Worm (Caenorhabditis elegans) whole organism, L3 larva: ENCODE results near the gene nspd-2.

ENCODE experiments used
- R02D3.7 ChIP-seq: fragments of 150-350 bp; optimal IDR thresholded peaks from 2 replicates; lab custom pipeline; 2014; ENCODE audit warnings: missing biosample characterization, missing genetic modification characterization
- ZK546.5 ChIP-seq: sonication (generic microtip); optimal IDR thresholded peaks from 2 replicates; lab custom pipeline; 2017; ENCODE audit warnings: missing biosample characterization, missing genetic modification characterization
- aly-2 ChIP-seq: fragments of 150-350 bp; optimal IDR thresholded peaks from 2 replicates; lab custom pipeline; 2014; ENCODE audit warnings: missing biosample characterization, missing genetic modification characterization
- ceh-16 ChIP-seq: sonication (generic microtip); optimal IDR thresholded peaks from 2 replicates; lab custom pipeline; 2017; ENCODE audit warnings: missing biosample characterization, missing genetic modification characterization
- ceh-28 ChIP-seq: fragments of 150-350 bp; optimal IDR thresholded peaks from 2 replicates; lab custom pipeline; 2014; ENCODE audit warnings: missing biosample characterization, missing genetic modification reagents, missing genetic modification characterization
- ceh-82 ChIP-seq: fragments of 150-350 bp; optimal IDR thresholded peaks from 2 replicates; lab custom pipeline; 2014; ENCODE audit warnings: missing biosample characterization, missing genetic modification characterization
- egl-5 ChIP-seq: fragments of 150-350 bp; optimal IDR thresholded peaks from 2 replicates; lab custom pipeline; 2017; ENCODE audit warnings: missing biosample characterization, missing genetic modification reagents, missing genetic modification characterization, inconsistent platforms
- elt-1 ChIP-seq: fragments of 150-350 bp; optimal IDR thresholded peaks from 2 replicates; lab custom pipeline; 2014; ENCODE audit warnings: missing biosample characterization, missing genetic modification characterization
- elt-2 ChIP-seq: sonication (generic microtip); optimal IDR thresholded peaks from 2 replicates; lab custom pipeline; 2016; ENCODE audit warnings: missing genetic modification reagents, mild to moderate bottlenecking, missing genetic modification characterization, missing compliant biosample characterization
- elt-3 ChIP-seq, 3 experiments: fragments of 150-350 bp in 1 of 3; sonication (generic microtip) in 2 of 3; optimal IDR thresholded peaks; 2 replicates in 2 of 3; 4 replicates in 1 of 3; lab custom pipeline; 2014 to 2017; ENCODE audit warnings: missing biosample characterization in 3 of 3, missing genetic modification characterization in 3 of 3
- fkh-2 ChIP-seq: fragments of 150-350 bp; optimal IDR thresholded peaks from 2 replicates; lab custom pipeline; 2014; ENCODE audit warnings: missing biosample characterization, missing genetic modification reagents, missing genetic modification characterization
- fos-1 ChIP-seq: fragments of 150-350 bp; optimal IDR thresholded peaks from 2 replicates; lab custom pipeline; 2014; ENCODE audit warnings: missing biosample characterization, missing genetic modification characterization
- hmg-11 ChIP-seq: sonication (generic microtip); optimal IDR thresholded peaks from 2 replicates; lab custom pipeline; 2016; ENCODE audit warnings: missing genetic modification characterization, missing compliant biosample characterization
- jun-1 ChIP-seq: fragments of 150-350 bp; optimal IDR thresholded peaks from 2 replicates; lab custom pipeline; 2014; ENCODE audit warnings: missing biosample characterization, missing genetic modification reagents, missing genetic modification characterization
- lin-15B ChIP-seq: fragments of 150-350 bp; optimal IDR thresholded peaks from 2 replicates; lab custom pipeline; 2014; ENCODE audit warnings: missing biosample characterization, missing genetic modification characterization
- lsy-12 ChIP-seq: sonication (generic microtip); optimal IDR thresholded peaks from 2 replicates; lab custom pipeline; 2016; ENCODE audit warnings: mild to moderate bottlenecking, missing genetic modification characterization, missing compliant biosample characterization
- mdl-1 ChIP-seq: fragments of 150-350 bp; optimal IDR thresholded peaks from 2 replicates; lab custom pipeline; 2014; ENCODE audit warnings: missing biosample characterization, missing genetic modification characterization
- mml-1 ChIP-seq: fragments of 150-350 bp; sonication (generic microtip); optimal IDR thresholded peaks from 3 replicates; lab custom pipeline; 2014; ENCODE audit warnings: missing biosample characterization, missing genetic modification characterization
- nfya-1 ChIP-seq: sonication (generic microtip); optimal IDR thresholded peaks from 2 replicates; lab custom pipeline; 2017; ENCODE audit warnings: missing genetic modification characterization, mild to moderate bottlenecking, missing compliant biosample characterization, antibody characterized with exemption, moderate library complexity; ENCODE audit not compliant: insufficient read depth
- nhr-11 ChIP-seq: fragments of 150-350 bp; optimal IDR thresholded peaks from 2 replicates; lab custom pipeline; 2014; ENCODE audit warnings: missing biosample characterization, missing genetic modification characterization
- nhr-12 ChIP-seq: fragments of 150-350 bp; optimal IDR thresholded peaks from 2 replicates; lab custom pipeline; 2014; ENCODE audit warnings: missing biosample characterization, missing genetic modification characterization
- nhr-23 ChIP-seq: fragments of 150-350 bp; optimal IDR thresholded peaks from 2 replicates; lab custom pipeline; 2014; ENCODE audit warnings: missing biosample characterization, missing genetic modification reagents, missing genetic modification characterization
- nhr-237 ChIP-seq: fragments of 150-350 bp; optimal IDR thresholded peaks from 2 replicates; lab custom pipeline; 2014; ENCODE audit warnings: missing biosample characterization, missing genetic modification characterization
- nhr-25 ChIP-seq: sonication (generic microtip); optimal IDR thresholded peaks from 2 replicates; lab custom pipeline; 2017; ENCODE audit warnings: missing biosample characterization, missing genetic modification characterization
- nhr-28 ChIP-seq: fragments of 150-350 bp; optimal IDR thresholded peaks from 2 replicates; lab custom pipeline; 2014; ENCODE audit warnings: missing biosample characterization, missing genetic modification characterization
- nhr-43 ChIP-seq: sonication (generic microtip); optimal IDR thresholded peaks from 2 replicates; lab custom pipeline; 2016; ENCODE audit warnings: mild to moderate bottlenecking, missing genetic modification characterization, missing compliant biosample characterization; ENCODE audit not compliant: poor library complexity, severe bottlenecking
- nhr-67 ChIP-seq: fragments of 150-350 bp; optimal IDR thresholded peaks from 2 replicates; lab custom pipeline; 2014; ENCODE audit warnings: missing biosample characterization, missing genetic modification characterization
- nhr-76 ChIP-seq: fragments of 150-350 bp; sonication (generic microtip); optimal IDR thresholded peaks from 5 replicates; lab custom pipeline; 2014; ENCODE audit warnings: missing biosample characterization, missing genetic modification characterization
- pha-4 ChIP-seq: fragments of 150-350 bp; optimal IDR thresholded peaks from 2 replicates; lab custom pipeline; 2014; ENCODE audit warnings: missing biosample characterization, missing genetic modification reagents, missing genetic modification characterization
- pqm-1 ChIP-seq: fragments of 150-350 bp; optimal IDR thresholded peaks from 2 replicates; lab custom pipeline; 2017; ENCODE audit warnings: missing biosample characterization, missing genetic modification characterization, inconsistent platforms
- sea-2 ChIP-seq: fragments of 150-350 bp; sonication (generic microtip); optimal IDR thresholded peaks from 4 replicates; lab custom pipeline; 2014; ENCODE audit warnings: missing biosample characterization, missing genetic modification reagents, missing genetic modification characterization
- skn-1 ChIP-seq: fragments of 150-350 bp; optimal IDR thresholded peaks from 2 replicates; lab custom pipeline; 2014; ENCODE audit warnings: missing biosample characterization, missing genetic modification characterization
- snpc-4 ChIP-seq: fragments of 150-350 bp; optimal IDR thresholded peaks from 2 replicates; lab custom pipeline; 2014; ENCODE audit warnings: missing biosample characterization, missing genetic modification characterization
- tbx-2 ChIP-seq: sonication (generic microtip); optimal IDR thresholded peaks from 2 replicates; lab custom pipeline; 2016; ENCODE audit warnings: mild to moderate bottlenecking, missing genetic modification characterization, missing compliant biosample characterization
- unc-39 ChIP-seq: sonication (generic microtip); optimal IDR thresholded peaks from 4 replicates; lab custom pipeline; 2017; ENCODE audit warnings: missing biosample characterization, missing genetic modification characterization
- unc-62 ChIP-seq: fragments of 150-350 bp; sonication (generic microtip); optimal IDR thresholded peaks from 4 replicates; lab custom pipeline; 2014; ENCODE audit warnings: missing biosample characterization, missing genetic modification reagents, missing genetic modification characterization
- ztf-11 ChIP-seq: fragments of 150-350 bp; optimal IDR thresholded peaks from 2 replicates; lab custom pipeline; 2014; ENCODE audit warnings: missing biosample characterization, missing genetic modification characterization
- ztf-4 ChIP-seq: fragments of 150-350 bp; optimal IDR thresholded peaks from 2 replicates; lab custom pipeline; 2014; ENCODE audit warnings: missing biosample characterization, missing genetic modification characterization

Gene nspd-2

ce11 chrIV:9872786-9873185, 28.9 kb downstream of the nspd-2 start (continued):
- TF ChIP-seq unc-39 (tag; lab: Kevin White, UChicago) (no peak), skn-1 (tag; lab: Kevin White, UChicago) (peak; percentile 2)

- TF ChIP-seq ceh-16 (tag; lab: Kevin White, UChicago) = no peak
- TF ChIP-seq pqm-1 (tag; lab: Kevin White, UChicago) = peak; percentile 59
- TF ChIP-seq pha-4 (tag; lab: Kevin White, UChicago) = peak; percentile 67
- TF ChIP-seq nhr-76 (tag; lab: Kevin White, UChicago) = no peak
- TF ChIP-seq nhr-25 (tag; lab: Kevin White, UChicago) = peak; percentile 58
- TF ChIP-seq unc-39 (tag; lab: Kevin White, UChicago) = no peak
- TF ChIP-seq nfya-1 (tag; lab: Kevin White, UChicago) = peak; percentile 67
- TF ChIP-seq snpc-4 (tag; lab: Kevin White, UChicago) = peak; percentile 48
- TF ChIP-seq lin-15B (tag; lab: Kevin White, UChicago) = peak; percentile 15
- TF ChIP-seq nhr-23 (tag; lab: Kevin White, UChicago) = peak; percentile 44
- TF ChIP-seq ztf-4 (tag; lab: Kevin White, UChicago) = peak; percentile 9
- TF ChIP-seq elt-1 = peak; percentile 48
- TF ChIP-seq hmg-11 = peak; percentile 44
- TF ChIP-seq elt-2 (tag; lab: Kevin White, UChicago) = peak; percentile 53
Observed at ce11 chrIV:9873837-9874236, 30.0 kb downstream of the nspd-2 start.

- peak; percentile 47 for TF ChIP-seq nhr-25 (tag; lab: Kevin White, UChicago)
- no peak for TF ChIP-seq fos-1 (tag; lab: Kevin White, UChicago)
- TF ChIP-seq pqm-1 (tag; lab: Kevin White, UChicago) = peak; percentile 50
- no peak for TF ChIP-seq nhr-237 (tag; lab: Kevin White, UChicago)
- no peak for TF ChIP-seq aly-2 (tag; lab: Kevin White, UChicago)
- TF ChIP-seq pha-4 (tag; lab: Kevin White, UChicago) = peak; percentile 53
- TF ChIP-seq egl-5 (tag; lab: Kevin White, UChicago) = no peak
- no peak for TF ChIP-seq hmg-11
- TF ChIP-seq nfya-1 (tag; lab: Kevin White, UChicago) = no peak
- peak; percentile 87 for TF ChIP-seq nhr-43 (tag; lab: Kevin White, UChicago)
- TF ChIP-seq R02D3.7 = no peak
- no peak for TF ChIP-seq ztf-11
- no peak for TF ChIP-seq elt-1
- no peak for TF ChIP-seq ztf-4 (tag; lab: Kevin White, UChicago)
- TF ChIP-seq ceh-28 (tag; lab: Kevin White, UChicago) = peak; percentile 14
- no peak for TF ChIP-seq lsy-12 (tag; lab: Kevin White, UChicago)
- peak; percentile 58 for TF ChIP-seq nhr-23 (tag; lab: Kevin White, UChicago)
- TF ChIP-seq nhr-67 (tag; lab: Kevin White, UChicago) = no peak
- TF ChIP-seq fkh-2 (tag; lab: Kevin White, UChicago) = no peak
- TF ChIP-seq unc-62 = no peak
- no peak for TF ChIP-seq ceh-82 (tag; lab: Kevin White, UChicago)
- no peak for TF ChIP-seq lin-15B (tag; lab: Kevin White, UChicago)
- TF ChIP-seq elt-2 (tag; lab: Kevin White, UChicago) = peak; percentile 81
- no peak for TF ChIP-seq nhr-28 (tag; lab: Kevin White, UChicago)
- no peak for TF ChIP-seq nhr-11 (tag; lab: Kevin White, UChicago)
- TF ChIP-seq mml-1 (tag; lab: Kevin White, UChicago) = no peak
- no peak for TF ChIP-seq snpc-4 (tag; lab: Kevin White, UChicago)
- no peak for TF ChIP-seq ZK546.5 (tag; lab: Kevin White, UChicago)
- no peak for TF ChIP-seq elt-3 (tag; optimal IDR thresholded peaks at IDR 0.05; lab: Kevin White, UChicago)
- TF ChIP-seq tbx-2 (tag; lab: Kevin White, UChicago) = no peak
- no peak for TF ChIP-seq nhr-12 (tag; lab: Kevin White, UChicago)
- peak; percentile 17 for TF ChIP-seq nhr-76 (tag; lab: Kevin White, UChicago)
- TF ChIP-seq unc-39 (tag; lab: Kevin White, UChicago) = no peak
- TF ChIP-seq jun-1 (tag; lab: Kevin White, UChicago) = peak; percentile 70
- no peak for TF ChIP-seq skn-1 (tag; lab: Kevin White, UChicago)
- TF ChIP-seq mdl-1 (tag; lab: Kevin White, UChicago) = no peak
- no peak for TF ChIP-seq sea-2 (GFP tag; lab: Kevin White, UChicago)
Observed at ce11 chrIV:9875646-9876045, 31.8 kb downstream of the nspd-2 start.
